Worm (Caenorhabditis elegans): ENCODE data around the gene oac-29.
A peak's percentile ranks its signal among the peaks of the same experiment; 100 is the strongest.

The oac-29 gene

DNA sequence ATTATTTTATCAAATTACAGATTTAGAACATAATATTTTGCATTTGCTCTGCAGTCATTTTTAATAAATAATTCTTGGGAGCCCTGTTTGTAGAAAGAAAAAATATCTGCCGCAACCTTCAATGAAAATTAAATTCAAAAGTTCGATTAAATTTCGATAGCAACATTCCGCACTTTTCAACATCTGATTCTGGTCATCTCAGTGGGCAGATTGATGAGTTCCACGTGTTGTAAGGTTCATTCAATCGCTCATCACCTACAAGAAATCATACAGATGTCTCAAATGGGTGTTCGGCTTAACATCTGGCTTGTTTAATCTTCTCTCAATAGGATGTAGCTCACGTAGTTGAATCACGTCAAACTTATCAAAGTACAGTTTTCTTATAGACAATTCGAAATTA, 35.5 kb downstream of the oac-29 start:
- TF ChIP-seq ceh-62 (tag; optimal IDR thresholded peaks at IDR 0.05), result no peak
- no peak for TF ChIP-seq egl-43 (GFP tag; IDR thresholded peaks at IDR 0.05)
- TF ChIP-seq F37D6.2 (tag; optimal IDR thresholded peaks at IDR 0.05), result no peak
- no peak for TF ChIP-seq lin-29 (GFP tag; IDR thresholded peaks at IDR 0.05)
- no peak for TF ChIP-seq ztf-11 (tag; optimal IDR thresholded peaks at IDR 0.05)
- TF ChIP-seq hif-1 (tag; optimal IDR thresholded peaks at IDR 0.05), result no peak
- TF ChIP-seq nhr-25 (tag; optimal IDR thresholded peaks at IDR 0.05; ENCODE audit: borderline replicate concordance, insufficient read depth), result no peak
- no peak for TF ChIP-seq dmd-6 (GFP tag; IDR thresholded peaks at IDR 0.05)
- TF ChIP-seq nhr-102 (tag; optimal IDR thresholded peaks at IDR 0.05), result no peak
- TF ChIP-seq rbr-2 (tag; optimal IDR thresholded peaks at IDR 0.05), result no peak
- TF ChIP-seq aly-2 (tag; optimal IDR thresholded peaks at IDR 0.05), result no peak
- no peak for TF ChIP-seq egl-27 (tag; optimal IDR thresholded peaks at IDR 0.05)
- no peak for TF ChIP-seq mdt-29 (GFP tag; IDR thresholded peaks at IDR 0.05)
- TF ChIP-seq zag-1 (tag; optimal IDR thresholded peaks at IDR 0.05), result no peak
- TF ChIP-seq lim-7 (GFP tag; IDR thresholded peaks at IDR 0.05), result no peak
- no peak for TF ChIP-seq mxl-3 (GFP tag; optimal IDR thresholded peaks at IDR 0.05)
- TF ChIP-seq daf-16 (GFP tag; optimal IDR thresholded peaks at IDR 0.05), result no peak
- TF ChIP-seq daf-16 (tag; optimal IDR thresholded peaks at IDR 0.05), result no peak
- no peak for TF ChIP-seq ztf-7 (tag; optimal IDR thresholded peaks at IDR 0.05)
- no peak for TF ChIP-seq cey-2 (tag; optimal IDR thresholded peaks at IDR 0.05; ENCODE audit: borderline replicate concordance, insufficient read depth)
- TF ChIP-seq lin-13 (GFP tag; optimal IDR thresholded peaks at IDR 0.05), result no peak

DNA sequence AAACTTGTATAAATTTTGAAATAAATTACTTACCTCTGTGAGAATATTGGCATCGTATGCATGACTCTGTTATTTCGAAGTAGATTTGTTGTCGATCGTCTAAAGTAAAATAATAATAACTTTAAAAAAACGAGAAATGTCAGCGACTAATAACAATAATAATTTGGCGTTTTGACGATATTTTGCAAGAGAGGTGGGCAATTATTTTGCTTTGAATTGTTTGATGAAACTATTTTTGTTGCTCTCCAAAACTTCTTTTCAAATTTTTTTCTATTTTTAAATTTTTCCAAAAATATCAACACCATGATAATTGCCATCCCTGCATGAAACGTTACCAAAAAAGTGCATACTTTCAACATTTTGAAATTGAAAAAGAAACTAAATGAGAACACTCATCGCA, 36.3 kb downstream of the oac-29 start, which contains the start of gene F41E6.7:
TSS of gene F41E6.7 (minus strand) at position 101 of the 400 bp plus-strand sequence.
- no peak for TF ChIP-seq fos-1 (tag; optimal IDR thresholded peaks at IDR 0.05)
- no peak for TF ChIP-seq lir-3 (tag; optimal IDR thresholded peaks at IDR 0.05)
- TF ChIP-seq attf-4 (tag; optimal IDR thresholded peaks at IDR 0.05), result no peak
- TF ChIP-seq ceh-28 (tag; optimal IDR thresholded peaks at IDR 0.05), result no peak
- TF ChIP-seq zfp-3 (GFP tag; conservative IDR thresholded peaks at IDR 0.05), result no peak
- TF ChIP-seq ceh-32 (tag; optimal IDR thresholded peaks at IDR 0.05; ENCODE audit: poor library complexity), result no peak
- no peak for TF ChIP-seq F49E8.2 (tag; optimal IDR thresholded peaks at IDR 0.05; ENCODE audit: borderline replicate concordance)
- no peak for TF ChIP-seq nhr-10 (tag; optimal IDR thresholded peaks at IDR 0.05)
- TF ChIP-seq fkh-10 (GFP tag; optimal IDR thresholded peaks at IDR 0.05), result no peak
- TF ChIP-seq set-16 (GFP tag; IDR thresholded peaks at IDR 0.05), result no peak
- TF ChIP-seq D1046.2 (GFP tag; IDR thresholded peaks at IDR 0.05), result no peak
- TF ChIP-seq nhr-77 (tag; optimal IDR thresholded peaks at IDR 0.05), result no peak
- no peak for TF ChIP-seq ces-1 (GFP tag; optimal IDR thresholded peaks at IDR 0.05)

DNA sequence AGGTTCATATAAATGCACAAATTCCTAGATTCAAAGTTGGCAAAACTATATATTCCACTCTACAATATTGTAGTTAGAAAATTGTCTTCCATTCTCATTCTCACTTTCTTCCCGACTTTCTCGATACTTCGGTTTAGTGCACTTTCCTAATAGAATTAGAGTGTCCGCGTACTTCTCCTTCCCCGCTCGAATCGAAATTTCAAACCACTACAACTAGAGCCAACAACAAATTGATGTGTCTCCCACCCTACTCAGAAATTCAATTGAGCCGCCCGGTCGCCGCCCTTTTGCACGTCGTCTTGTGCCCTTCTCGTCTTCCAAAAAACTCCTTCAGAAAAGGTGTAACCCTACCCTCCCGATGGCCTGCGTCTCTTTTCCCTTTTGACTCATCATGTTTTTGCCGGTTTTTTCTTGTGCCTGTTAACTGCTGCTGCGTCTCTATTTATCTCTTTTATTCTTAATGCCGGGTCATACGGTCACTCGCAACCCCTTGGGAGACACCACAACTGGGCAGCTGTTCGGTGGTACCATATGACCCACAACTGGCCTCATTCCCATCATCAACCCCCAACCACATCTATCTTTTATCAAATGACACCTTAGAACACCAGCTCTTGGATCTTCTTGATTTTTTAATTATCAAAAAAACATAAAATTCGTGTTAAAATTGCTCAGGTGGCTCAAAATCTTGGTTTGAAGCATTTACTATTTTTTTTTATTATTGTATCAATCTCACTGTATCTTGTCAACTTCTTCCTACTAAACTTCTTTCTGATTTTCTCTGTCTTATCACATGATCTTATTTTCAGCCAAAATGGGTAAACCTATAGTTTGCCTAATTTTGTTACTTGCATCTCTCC, 41.1 kb downstream of the oac-29 start, which contains the start of gene tag-196:
TSS of gene tag-196 (plus strand) at position 810 of the 860 bp plus-strand sequence.
- TF ChIP-seq hlh-30 (tag; optimal IDR thresholded peaks at IDR 0.05; ENCODE audit: insufficient read depth), result peak; percentile 92
- TF ChIP-seq nhr-28 (tag; optimal IDR thresholded peaks at IDR 0.05), result peak; percentile 12
- no peak for TF ChIP-seq daf-8 (GFP tag; IDR thresholded peaks at IDR 0.05)
- 0 out of 2 replicates have a peak, but pooled peaks have one; percentile 17 for TF ChIP-seq hmg-1.1 (GFP tag; IDR thresholded peaks at IDR 0.05)
- TF ChIP-seq php-3 (GFP tag; IDR thresholded peaks at IDR 0.05), result no peak
- TF ChIP-seq unc-62 (GFP tag; optimal IDR thresholded peaks at IDR 0.05 in 1 of 2), result peak in 1 of 2 experiments; percentile 77
- TF ChIP-seq unc-62 (tag; optimal IDR thresholded peaks at IDR 0.05), result no peak
- peak in 1 of 2 experiments; percentile 44 for TF ChIP-seq daf-16 (GFP tag; optimal IDR thresholded peaks at IDR 0.05)
- TF ChIP-seq daf-16 (tag; optimal IDR thresholded peaks at IDR 0.05), result no peak
- peak; percentile 70 for TF ChIP-seq hlh-11 (tag; optimal IDR thresholded peaks at IDR 0.05)
- no peak for TF ChIP-seq T26A8.4 (GFP tag; IDR thresholded peaks at IDR 0.05)
- peak in 1 of 2 experiments; percentile 14 for TF ChIP-seq lsy-2 (tag; optimal IDR thresholded peaks at IDR 0.05)
- no peak for TF ChIP-seq ama-1 (optimal IDR thresholded peaks at IDR 0.05)
- peak; percentile 89 for TF ChIP-seq aha-1 (tag)
- peak; percentile 68 for TF ChIP-seq nhr-11 (tag; optimal IDR thresholded peaks at IDR 0.05)
